Worm (Caenorhabditis elegans): ENCODE data around the gene K08E3.2.
A peak's percentile ranks its signal among the peaks of the same experiment; 100 is the strongest.

The K08E3.2 gene

DNA sequence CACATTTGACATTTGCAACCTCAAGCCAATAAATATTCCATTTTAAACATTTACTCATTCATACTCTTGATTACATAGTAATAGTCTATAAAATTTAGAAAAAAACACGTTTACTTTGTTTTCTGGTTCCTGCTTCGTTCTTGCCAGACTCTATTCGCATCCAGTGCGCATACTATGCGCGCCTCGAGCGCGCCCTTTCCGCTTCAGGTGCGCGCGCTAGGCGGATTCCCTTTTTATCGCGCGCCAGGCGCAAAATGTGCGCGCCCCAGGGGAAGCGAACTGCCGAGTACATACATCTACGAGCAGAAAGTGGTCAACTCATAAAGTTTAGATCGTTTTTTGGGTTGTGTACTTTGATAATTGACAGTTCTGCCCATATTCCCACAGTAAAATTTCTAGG, 7.1 kb downstream of the K08E3.2 start:
- no peak for TF ChIP-seq ama-1 (optimal IDR thresholded peaks at IDR 0.05)
- no peak for TF ChIP-seq mef-2 (tag; optimal IDR thresholded peaks at IDR 0.05)
- TF ChIP-seq aha-1 (tag; optimal IDR thresholded peaks at IDR 0.05) = no peak
- TF ChIP-seq ztf-4 (tag; optimal IDR thresholded peaks at IDR 0.05) = no peak
- no peak for TF ChIP-seq sptf-1 (tag; optimal IDR thresholded peaks at IDR 0.05)
- TF ChIP-seq alr-1 (tag; optimal IDR thresholded peaks at IDR 0.05; ENCODE audit: borderline replicate concordance) = no peak
- no peak for TF ChIP-seq efl-1 (optimal IDR thresholded peaks at IDR 0.05)
- TF ChIP-seq efl-1 (GFP tag; optimal IDR thresholded peaks at IDR 0.05 in 1 of 2) = no peak
- TF ChIP-seq lin-39 (tag; optimal IDR thresholded peaks at IDR 0.05) = no peak

DNA sequence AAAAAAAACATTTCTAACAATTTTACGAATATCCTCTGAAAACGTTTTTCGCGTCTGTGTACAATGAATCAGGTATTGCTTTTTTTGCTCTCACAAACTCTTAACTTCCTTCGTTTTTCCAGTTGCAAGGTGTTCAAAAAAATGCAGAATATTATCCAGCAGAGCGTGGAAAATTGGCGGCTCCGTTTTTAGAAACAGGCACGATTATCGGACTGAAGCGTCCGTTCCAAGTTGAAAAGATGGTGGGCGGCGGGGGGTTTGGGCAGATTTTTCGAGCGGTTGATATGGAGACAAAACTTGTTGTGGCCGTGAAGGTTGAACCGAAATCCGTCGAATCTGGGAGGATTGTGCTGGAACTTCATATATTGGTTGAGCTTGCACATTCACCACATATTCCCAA, 13.5 kb downstream of the K08E3.2 start, which contains the start of gene W06F12.3:
W06F12.3 (plus strand) TSS at position 23 of the 400 bp plus-strand sequence.
- TF ChIP-seq efl-3 (GFP tag; optimal IDR thresholded peaks at IDR 0.05) = no peak
- no peak for TF ChIP-seq lin-39 (tag; optimal IDR thresholded peaks at IDR 0.05)
- no peak for TF ChIP-seq unc-30 (tag; optimal IDR thresholded peaks at IDR 0.05)
- TF ChIP-seq nhr-28 (tag; optimal IDR thresholded peaks at IDR 0.05) = no peak
- TF ChIP-seq efl-1 (optimal IDR thresholded peaks at IDR 0.05) = no peak
- no peak for TF ChIP-seq efl-1 (GFP tag; optimal IDR thresholded peaks at IDR 0.05 in 1 of 2)
- no peak for TF ChIP-seq jun-1 (tag; optimal IDR thresholded peaks at IDR 0.05)
- TF ChIP-seq nhr-90 (tag; optimal IDR thresholded peaks at IDR 0.05; ENCODE audit: poor library complexity) = no peak
- no peak for TF ChIP-seq unc-86 (tag; optimal IDR thresholded peaks at IDR 0.05)
- TF ChIP-seq lin-13 (GFP tag; optimal IDR thresholded peaks at IDR 0.05) = no peak

DNA sequence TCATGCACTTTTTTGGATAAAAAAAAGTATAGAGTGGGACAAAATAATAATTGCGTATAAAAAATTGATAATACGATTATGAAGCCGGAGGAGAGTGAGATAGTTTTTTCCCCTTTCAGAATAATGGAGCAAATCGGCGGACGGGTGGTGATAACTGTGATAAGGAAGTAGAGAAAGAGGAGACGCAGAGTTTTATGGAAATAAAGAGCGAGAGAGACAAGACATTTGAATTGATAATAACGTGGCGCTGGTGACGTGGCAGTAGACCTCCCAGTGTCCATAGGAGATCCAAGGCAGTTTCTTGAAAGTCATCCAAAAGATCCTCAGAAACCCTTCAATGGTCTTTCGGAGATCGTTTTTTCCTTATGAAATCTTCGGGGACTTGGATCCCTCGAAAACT, 14.7 kb downstream of the K08E3.2 start:
- TF ChIP-seq pqm-1 (tag; optimal IDR thresholded peaks at IDR 0.05) (peak; percentile 74), efl-1 (optimal IDR thresholded peaks at IDR 0.05) (no peak), efl-1 (GFP tag; optimal IDR thresholded peaks at IDR 0.05 in 1 of 2) (peak in 1 of 2 experiments; percentile 62), lin-35 (GFP tag; optimal IDR thresholded peaks at IDR 0.05) (peak in 1 of 2 experiments; percentile 7), ztf-11 (tag; optimal IDR thresholded peaks at IDR 0.05) (no peak), C04F5.9 (tag; optimal IDR thresholded peaks at IDR 0.05) (no peak), lin-13 (GFP tag; optimal IDR thresholded peaks at IDR 0.05) (no peak), tbx-2 (tag; optimal IDR thresholded peaks at IDR 0.05) (no peak), egl-27 (tag; optimal IDR thresholded peaks at IDR 0.05) (no peak), lin-15B (tag; optimal IDR thresholded peaks at IDR 0.05) (no peak), zag-1 (tag; optimal IDR thresholded peaks at IDR 0.05) (no peak), elt-2 (tag; optimal IDR thresholded peaks at IDR 0.05) (peak; percentile 77), F16B12.6 (tag; optimal IDR thresholded peaks at IDR 0.05) (no peak), sup-37 (GFP tag; optimal IDR thresholded peaks at IDR 0.05) (no peak)

DNA sequence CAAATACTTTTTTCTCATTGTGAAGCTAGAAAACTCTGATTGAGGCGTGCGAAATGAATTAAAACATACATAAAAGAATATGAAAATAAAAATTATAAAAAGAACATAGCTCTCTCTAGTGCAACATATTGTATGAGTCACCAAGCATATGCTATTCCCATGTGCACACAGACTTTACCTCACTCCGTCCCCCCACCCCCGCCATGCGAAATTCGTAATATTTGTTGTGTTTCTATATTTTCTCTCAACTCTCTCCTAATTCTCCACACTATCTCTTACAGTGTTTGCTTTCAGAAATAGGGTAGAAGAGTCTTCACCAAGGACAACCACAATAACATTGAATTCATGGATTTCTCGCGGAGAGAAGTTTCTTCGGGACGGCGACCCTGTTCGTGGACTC, 15.8 kb downstream of the K08E3.2 start:
- no peak for TF ChIP-seq ceh-82 (tag; optimal IDR thresholded peaks at IDR 0.05)
- TF ChIP-seq skn-1 (tag; optimal IDR thresholded peaks at IDR 0.05) = no peak
- TF ChIP-seq mep-1 (tag; optimal IDR thresholded peaks at IDR 0.05) = no peak
- TF ChIP-seq fkh-4 (tag; optimal IDR thresholded peaks at IDR 0.05; ENCODE audit: borderline replicate concordance) = no peak
- TF ChIP-seq mef-2 (tag; optimal IDR thresholded peaks at IDR 0.05) = no peak
- TF ChIP-seq unc-130 (tag; optimal IDR thresholded peaks at IDR 0.05) = no peak
- TF ChIP-seq lin-14 (GFP tag; optimal IDR thresholded peaks at IDR 0.05) = no peak
- no peak for TF ChIP-seq ceh-90 (tag; optimal IDR thresholded peaks at IDR 0.05)

DNA sequence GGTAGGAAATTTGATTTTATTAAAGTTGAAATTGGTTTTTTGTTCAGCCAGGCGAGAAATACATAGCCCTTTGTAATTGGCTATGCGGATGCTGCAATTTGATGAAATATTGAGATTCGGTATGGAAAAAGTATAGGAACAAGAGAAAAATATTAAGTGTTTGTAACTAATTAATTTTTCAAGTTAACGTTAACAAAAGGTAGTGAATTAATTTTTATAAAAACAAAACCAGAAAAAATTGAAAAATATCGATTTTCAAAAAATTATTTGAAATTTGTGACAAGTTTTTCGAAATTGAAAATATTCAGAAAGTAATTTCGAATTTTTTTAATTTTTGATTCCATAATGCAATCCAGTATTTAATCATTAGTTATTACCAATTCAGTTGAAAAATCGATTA, 16.9 kb downstream of the K08E3.2 start, which contains the start of gene W06F12.2:
W06F12.2 (minus strand) TSS at position 101 of the 400 bp plus-strand sequence.
- no peak for TF ChIP-seq C16A3.4 (tag; optimal IDR thresholded peaks at IDR 0.05)
- TF ChIP-seq hpl-2 (GFP tag; optimal IDR thresholded peaks at IDR 0.05) = no peak
- no peak for TF ChIP-seq nhr-20 (tag; optimal IDR thresholded peaks at IDR 0.05)
- no peak for TF ChIP-seq lin-15B (tag; optimal IDR thresholded peaks at IDR 0.05)
- TF ChIP-seq fos-1 (tag; optimal IDR thresholded peaks at IDR 0.05) = no peak
- TF ChIP-seq fkh-8 (tag; optimal IDR thresholded peaks at IDR 0.05) = no peak
- no peak for TF ChIP-seq dsc-1 (tag; optimal IDR thresholded peaks at IDR 0.05)
- no peak for TF ChIP-seq ets-5 (GFP tag; IDR thresholded peaks at IDR 0.05)
- no peak for TF ChIP-seq rnt-1 (tag; optimal IDR thresholded peaks at IDR 0.05)
- no peak for TF ChIP-seq lin-14 (GFP tag; optimal IDR thresholded peaks at IDR 0.05)
- TF ChIP-seq nhr-12 (tag; optimal IDR thresholded peaks at IDR 0.05) = no peak
- no peak for TF ChIP-seq nhr-47 (tag; optimal IDR thresholded peaks at IDR 0.05)
- TF ChIP-seq aly-2 (tag; optimal IDR thresholded peaks at IDR 0.05) = no peak
- no peak for TF ChIP-seq blmp-1 (tag; optimal IDR thresholded peaks at IDR 0.05)
- no peak for TF ChIP-seq pqm-1 (tag; optimal IDR thresholded peaks at IDR 0.05)
- no peak for TF ChIP-seq ztf-4 (tag; optimal IDR thresholded peaks at IDR 0.05)
